Fruit fly (Drosophila melanogaster) whole organism, adult: ENCODE measurements around the gene Vps24.

Source experiments
- CG12768 ChIP-seq: fragments of 200-800 bp; sonication (Bioruptor generic); optimal IDR thresholded peaks from 2 replicates; lab custom pipeline; 2017; ENCODE audit warnings: missing biosample characterization, missing genetic modification characterization, mild to moderate bottlenecking, moderate library complexity, missing genetic modification reagents
- CG1620 ChIP-seq: fragments of 200-800 bp; sonication (Bioruptor generic); optimal IDR thresholded peaks from 2 replicates; lab custom pipeline; 2016; ENCODE audit warnings: missing biosample characterization, missing genetic modification characterization
- Hr96 ChIP-seq: fragments of 200-800 bp; sonication (Bioruptor generic); optimal IDR thresholded peaks from 2 replicates; lab custom pipeline; 2016; ENCODE audit warnings: missing biosample characterization, missing genetic modification characterization
- bab1 ChIP-seq: fragments of 200-800 bp; sonication (Bioruptor generic); optimal IDR thresholded peaks from 3 replicates; lab custom pipeline; 2019; ENCODE audit warnings: missing biosample characterization, mild to moderate bottlenecking, missing genetic modification characterization, moderate library complexity
- cnc ChIP-seq, 2 experiments: fragments of >200 bp; optimal IDR thresholded peaks; 2 replicates each; lab custom pipeline; 2017
- toe ChIP-seq: fragments of 200-800 bp; sonication (Bioruptor generic); optimal IDR thresholded peaks from 2 replicates; lab custom pipeline; 2016; ENCODE audit warnings: missing biosample characterization, missing genetic modification characterization

DNA sequence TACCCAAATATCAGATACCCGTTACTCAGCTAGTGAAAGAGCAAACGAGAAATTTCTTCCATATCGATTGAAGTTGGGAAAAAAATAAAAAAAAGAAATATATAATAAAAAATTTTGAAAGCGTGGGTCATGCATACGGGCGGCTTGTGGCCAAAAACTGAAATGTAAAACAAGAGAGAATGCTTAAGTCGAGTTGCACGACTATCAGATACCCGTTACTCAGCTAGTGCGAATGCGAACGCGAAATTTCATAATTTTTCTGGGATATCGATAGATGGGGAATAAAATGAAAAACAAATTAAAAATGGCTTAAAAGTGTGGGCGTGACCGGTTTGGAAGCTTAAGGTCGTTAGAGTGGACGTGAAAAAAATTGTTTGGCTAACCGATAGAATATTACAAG lies 42.4 kb downstream of the Vps24 start:
- no peak for TF ChIP-seq bab1 (GFP tag; lab: Kevin White, UChicago)
- no peak for TF ChIP-seq cnc (optimal IDR thresholded peaks at IDR 0.05; lab: Kevin White, UChicago)
- no peak for TF ChIP-seq CG1620
- no peak for TF ChIP-seq toe (GFP tag; lab: Kevin White, UChicago)
- TF ChIP-seq Hr96 (GFP tag; lab: Kevin White, UChicago), result no peak
- no peak for TF ChIP-seq CG12768 (GFP tag; lab: Kevin White, UChicago)
